Fruit fly (Drosophila melanogaster) whole organism, adult: ENCODE results near the gene sl.

Source experiments
- CG11617 ChIP-seq: fragments of 200-800 bp; sonication (Bioruptor generic); optimal IDR thresholded peaks from 2 replicates; lab custom pipeline; 2017; ENCODE audit warnings: mild to moderate bottlenecking, missing biosample characterization, missing genetic modification reagents, missing genetic modification characterization
- CG12768 ChIP-seq: fragments of 200-800 bp; sonication (Bioruptor generic); optimal IDR thresholded peaks from 2 replicates; lab custom pipeline; 2017; ENCODE audit warnings: missing biosample characterization, missing genetic modification characterization, mild to moderate bottlenecking, moderate library complexity, missing genetic modification reagents
- CG14711 ChIP-seq: fragments of 200-800 bp; sonication (Bioruptor generic); optimal IDR thresholded peaks from 2 replicates; lab custom pipeline; 2018; ENCODE audit warnings: missing biosample characterization, mild to moderate bottlenecking, missing genetic modification characterization, moderate library complexity
- CG1620 ChIP-seq: fragments of 200-800 bp; sonication (Bioruptor generic); optimal IDR thresholded peaks from 2 replicates; lab custom pipeline; 2016; ENCODE audit warnings: missing biosample characterization, missing genetic modification characterization
- CG33017 ChIP-seq: fragments of 200-800 bp; sonication (Bioruptor generic); optimal IDR thresholded peaks from 2 replicates; lab custom pipeline; 2018; ENCODE audit warnings: missing biosample characterization, mild to moderate bottlenecking, missing genetic modification characterization, moderate library complexity
- CG5204 ChIP-seq: fragments of 200-800 bp; sonication (Bioruptor generic); optimal IDR thresholded peaks from 2 replicates; lab custom pipeline; 2016; ENCODE audit warnings: missing biosample characterization, missing genetic modification characterization
- CG7045 ChIP-seq: fragments of 200-800 bp; sonication (Bioruptor generic); optimal IDR thresholded peaks from 2 replicates; lab custom pipeline; 2017; ENCODE audit warnings: missing biosample characterization, mild to moderate bottlenecking, missing genetic modification characterization
- CG7101 ChIP-seq: fragments of 200-800 bp; sonication (Bioruptor generic); optimal IDR thresholded peaks from 2 replicates; lab custom pipeline; 2018; ENCODE audit warnings: missing biosample characterization, mild to moderate bottlenecking, missing genetic modification characterization, moderate library complexity
- Clk ChIP-seq: fragments of 200-800 bp; sonication (Bioruptor generic); optimal IDR thresholded peaks from 2 replicates; lab custom pipeline; 2017; ENCODE audit warnings: missing biosample characterization, missing genetic modification characterization
- Crg-1 ChIP-seq: fragments of 200-800 bp; sonication (Bioruptor generic); optimal IDR thresholded peaks from 2 replicates; lab custom pipeline; 2016; ENCODE audit warnings: missing biosample characterization, missing genetic modification characterization
- Hr96 ChIP-seq: fragments of 200-800 bp; sonication (Bioruptor generic); optimal IDR thresholded peaks from 2 replicates; lab custom pipeline; 2016; ENCODE audit warnings: missing biosample characterization, missing genetic modification characterization
- Mnt ChIP-seq: fragments of 200-800 bp; sonication (Bioruptor generic); optimal IDR thresholded peaks from 2 replicates; lab custom pipeline; 2016; ENCODE audit warnings: missing biosample characterization, mild to moderate bottlenecking, missing genetic modification characterization
- bab1 ChIP-seq: fragments of 200-800 bp; sonication (Bioruptor generic); optimal IDR thresholded peaks from 3 replicates; lab custom pipeline; 2019; ENCODE audit warnings: missing biosample characterization, mild to moderate bottlenecking, missing genetic modification characterization, moderate library complexity
- cic ChIP-seq: fragments of 200-800 bp; sonication (Bioruptor generic); optimal IDR thresholded peaks from 2 replicates; lab custom pipeline; 2017; ENCODE audit warnings: missing biosample characterization, mild to moderate bottlenecking, missing genetic modification characterization, moderate library complexity
- cnc ChIP-seq, 2 experiments: fragments of >200 bp; optimal IDR thresholded peaks; 2 replicates each; lab custom pipeline; 2017
- kay ChIP-seq: fragments of 200-800 bp; sonication (Bioruptor generic); peaks from one replicate; lab custom pipeline; 2016; ENCODE audit warnings: missing biosample characterization, missing genetic modification characterization, borderline replicate concordance
- ovo ChIP-seq: fragments of 200-800 bp; sonication (Bioruptor generic); optimal IDR thresholded peaks from 2 replicates; lab custom pipeline; 2016; ENCODE audit warnings: missing biosample characterization, missing genetic modification characterization
- pad ChIP-seq: fragments of 200-800 bp; sonication (Bioruptor generic); optimal IDR thresholded peaks from 3 replicates; lab custom pipeline; 2017; ENCODE audit warnings: missing biosample characterization, missing genetic modification characterization, mild to moderate bottlenecking, moderate library complexity, missing genetic modification reagents
- tj ChIP-seq: fragments of 200-800 bp; sonication (Bioruptor generic); optimal IDR thresholded peaks from 3 replicates; lab custom pipeline; 2017; ENCODE audit warnings: missing biosample characterization, mild to moderate bottlenecking, missing genetic modification characterization, moderate library complexity
- toe ChIP-seq: fragments of 200-800 bp; sonication (Bioruptor generic); optimal IDR thresholded peaks from 2 replicates; lab custom pipeline; 2016; ENCODE audit warnings: missing biosample characterization, missing genetic modification characterization

The sl gene

dm6 chrX:16334251-16334860, 15.8 kb upstream of the sl start:
- TF ChIP-seq CG33017 (tag; lab: Kevin White, UChicago): no peak
- TF ChIP-seq Clk (GFP tag; lab: Kevin White, UChicago): no peak
- TF ChIP-seq Mnt: peak; percentile 43
- peak; percentile 20 for TF ChIP-seq cic
- TF ChIP-seq CG5204 (GFP tag; lab: Kevin White, UChicago): no peak
- no peak for TF ChIP-seq CG12768 (GFP tag; lab: Kevin White, UChicago)
- TF ChIP-seq bab1 (GFP tag; lab: Kevin White, UChicago): no peak
- TF ChIP-seq Hr96 (GFP tag; lab: Kevin White, UChicago): no peak
- TF ChIP-seq pad (GFP tag; lab: Kevin White, UChicago): no peak
- no peak for TF ChIP-seq cnc (optimal IDR thresholded peaks at IDR 0.05; lab: Kevin White, UChicago)
- no peak for TF ChIP-seq CG11617 (GFP tag; lab: Kevin White, UChicago)
- no peak for TF ChIP-seq CG14711 (tag; lab: Kevin White, UChicago)

dm6 chrX:16335107-16335642, 14.9 kb upstream of the sl start:
- TF ChIP-seq ovo (GFP tag; lab: Kevin White, UChicago): peak; percentile 70
- peak; percentile 51 for TF ChIP-seq toe (GFP tag; lab: Kevin White, UChicago)
- peak; percentile 28 for TF ChIP-seq cic
- TF ChIP-seq bab1 (GFP tag; lab: Kevin White, UChicago): peak; percentile 62
- peak; percentile 47 for TF ChIP-seq kay (GFP tag; lab: Kevin White, UChicago)
- peak; percentile 57 for TF ChIP-seq CG1620 (GFP tag; lab: Kevin White, UChicago)
- peak; percentile 86 for TF ChIP-seq CG7101 (tag; lab: Kevin White, UChicago)
- peak; percentile 89 for TF ChIP-seq CG11617 (GFP tag; lab: Kevin White, UChicago)
- TF ChIP-seq Hr96 (GFP tag; lab: Kevin White, UChicago): no peak
- peak; percentile 75 for TF ChIP-seq tj (GFP tag; lab: Kevin White, UChicago)
- no peak for TF ChIP-seq Clk (GFP tag; lab: Kevin White, UChicago)
- TF ChIP-seq pad (GFP tag; lab: Kevin White, UChicago): peak; percentile 53
- peak; percentile 79 for TF ChIP-seq Crg-1 (GFP tag; lab: Kevin White, UChicago)
- peak; percentile 70 for TF ChIP-seq CG5204 (GFP tag; lab: Kevin White, UChicago)
- peak; percentile 65 for TF ChIP-seq CG12768 (GFP tag; lab: Kevin White, UChicago)
- TF ChIP-seq CG14711 (tag; lab: Kevin White, UChicago): peak; percentile 75
- TF ChIP-seq Mnt: peak; percentile 89
- TF ChIP-seq cnc (optimal IDR thresholded peaks at IDR 0.05; lab: Kevin White, UChicago): no peak
- TF ChIP-seq CG33017 (tag; lab: Kevin White, UChicago): peak; percentile 64
- TF ChIP-seq CG7045: peak; percentile 58

- TF ChIP-seq bab1 (GFP tag; lab: Kevin White, UChicago): peak; percentile 94
- no peak for TF ChIP-seq cnc (optimal IDR thresholded peaks at IDR 0.05; lab: Kevin White, UChicago)
- peak; percentile 90 for TF ChIP-seq CG14711 (tag; lab: Kevin White, UChicago)
- TF ChIP-seq CG11617 (GFP tag; lab: Kevin White, UChicago): peak; percentile 93
- peak; percentile 84 for TF ChIP-seq Mnt
- peak; percentile 82 for TF ChIP-seq CG33017 (tag; lab: Kevin White, UChicago)
- peak; percentile 78 for TF ChIP-seq pad (GFP tag; lab: Kevin White, UChicago)
- TF ChIP-seq Crg-1 (GFP tag; lab: Kevin White, UChicago): peak; percentile 73
- TF ChIP-seq Clk (GFP tag; lab: Kevin White, UChicago): peak; percentile 59
- TF ChIP-seq CG5204 (GFP tag; lab: Kevin White, UChicago): no peak
- peak; percentile 76 for TF ChIP-seq CG7045
- TF ChIP-seq tj (GFP tag; lab: Kevin White, UChicago): peak; percentile 78
- no peak for TF ChIP-seq Hr96 (GFP tag; lab: Kevin White, UChicago)
- peak; percentile 65 for TF ChIP-seq toe (GFP tag; lab: Kevin White, UChicago)
- no peak for TF ChIP-seq cic
- peak; percentile 89 for TF ChIP-seq ovo (GFP tag; lab: Kevin White, UChicago)
- TF ChIP-seq kay (GFP tag; lab: Kevin White, UChicago): peak; percentile 75
- TF ChIP-seq CG12768 (GFP tag; lab: Kevin White, UChicago): peak; percentile 84
- TF ChIP-seq CG7101 (tag; lab: Kevin White, UChicago): peak; percentile 94
- TF ChIP-seq CG1620 (GFP tag; lab: Kevin White, UChicago): peak; percentile 41
These were observed 8.7 kb downstream of the sl start, which contains the start of the genes U2af50 and PIG-Q for dm6 chrX:16358670-16359320. Gene U2af50 (minus strand): TSS chrX:16359039. Gene PIG-Q (plus strand): TSS chrX:16359143.

DNA sequence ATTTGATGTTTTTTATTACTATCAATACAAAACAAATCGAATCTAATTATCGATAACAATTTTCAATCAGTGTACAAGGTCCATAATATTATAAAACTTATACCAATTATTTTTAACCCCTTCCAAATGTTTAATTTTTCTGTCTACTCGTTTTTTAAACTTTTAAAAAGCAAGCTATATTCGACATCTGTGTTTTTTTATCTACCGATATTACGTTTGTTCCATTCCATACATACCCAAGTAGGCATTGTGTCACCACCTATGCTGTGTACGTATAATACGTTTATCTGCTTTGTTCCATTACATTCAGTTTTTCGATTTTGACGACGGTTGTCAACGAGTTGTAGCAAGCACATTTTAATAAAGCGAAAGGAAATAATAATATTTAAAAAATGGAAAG, 11.2 kb downstream of the sl start, which contains the start of gene nonA:
Gene nonA (plus strand): TSS at position 264 of the 400 bp plus-strand sequence.
- TF ChIP-seq ovo (GFP tag; lab: Kevin White, UChicago): no peak
- TF ChIP-seq CG12768 (GFP tag; lab: Kevin White, UChicago): no peak
- no peak for TF ChIP-seq CG7101 (tag; lab: Kevin White, UChicago)
- TF ChIP-seq Crg-1 (GFP tag; lab: Kevin White, UChicago): peak; percentile 1
- TF ChIP-seq Hr96 (GFP tag; lab: Kevin White, UChicago): no peak
- TF ChIP-seq Mnt: peak; percentile 41
- no peak for TF ChIP-seq CG5204 (GFP tag; lab: Kevin White, UChicago)
- TF ChIP-seq kay (GFP tag; lab: Kevin White, UChicago): no peak
- TF ChIP-seq bab1 (GFP tag; lab: Kevin White, UChicago): peak; percentile 33

DNA sequence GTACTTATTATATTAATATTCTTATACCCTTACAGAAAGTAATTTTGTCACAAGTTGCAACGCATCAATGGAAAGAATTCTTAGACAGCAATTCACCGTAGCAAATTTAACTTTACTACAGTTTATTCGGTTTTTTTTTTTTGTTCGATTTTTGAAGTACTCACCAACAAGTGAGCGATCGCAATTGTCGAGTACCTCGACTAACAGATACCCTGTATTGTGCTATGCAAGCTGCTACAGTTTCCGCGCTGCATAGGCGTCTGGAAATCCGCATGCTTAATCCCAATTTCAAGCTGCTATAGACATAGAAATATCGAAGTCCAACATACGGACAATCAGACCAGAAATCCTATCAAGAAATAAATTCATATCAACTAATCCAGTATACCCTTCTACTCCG, 18.5 kb downstream of the sl start:
- TF ChIP-seq CG5204 (GFP tag; lab: Kevin White, UChicago) (no peak), ovo (GFP tag; lab: Kevin White, UChicago) (no peak), cnc (optimal IDR thresholded peaks at IDR 0.05; lab: Kevin White, UChicago) (no peak), toe (GFP tag; lab: Kevin White, UChicago) (no peak), CG14711 (tag; lab: Kevin White, UChicago) (no peak)
